Worm (Caenorhabditis elegans) whole organism, L4/young adult: ENCODE results near the gene C31B8.16.

Experiments used
- W03F9.2 ChIP-seq: fragments of 150-350 bp; optimal IDR thresholded peaks from 2 replicates; lab custom pipeline; 2014; ENCODE audit warnings: missing biosample characterization, missing genetic modification characterization
- dao-5 ChIP-seq: sonication (generic microtip); optimal IDR thresholded peaks from 2 replicates; lab custom pipeline; 2016; ENCODE audit warnings: missing genotype, missing genetic modification characterization, moderate library complexity, missing compliant biosample characterization
- him-1 ChIP-seq: sonication (generic microtip); optimal IDR thresholded peaks from 2 replicates; lab custom pipeline; 2016; ENCODE audit warnings: missing genotype, missing genetic modification reagents, missing genetic modification characterization, missing compliant biosample characterization

Gene C31B8.16

ce11 chrV:2929753-2930152, at the start of gene C31B8.16:
Gene C31B8.16, plus strand, starts transcription at chrV:2930053.
- TF ChIP-seq him-1 (tag; lab: Kevin White, UChicago): no peak
- no peak for TF ChIP-seq W03F9.2 (tag; lab: Kevin White, UChicago)

- TF ChIP-seq dao-5 (tag; lab: Kevin White, UChicago) (no peak), him-1 (tag; lab: Kevin White, UChicago) (no peak), W03F9.2 (tag; lab: Kevin White, UChicago) (no peak)
These were observed 49.5 kb upstream of the C31B8.16 start for ce11 chrV:2880356-2880755.

- TF ChIP-seq him-1 (tag; lab: Kevin White, UChicago) (no peak), dao-5 (tag; lab: Kevin White, UChicago) (no peak), W03F9.2 (tag; lab: Kevin White, UChicago) (no peak)
These were observed 48.8 kb upstream of the C31B8.16 start, which contains the start of gene ifc-1 for ce11 chrV:2881016-2881415. Gene ifc-1, plus strand, starts transcription at chrV:2881393.

ce11 chrV:2881565-2881964, 48.3 kb upstream of the C31B8.16 start:
- no peak for TF ChIP-seq him-1 (tag; lab: Kevin White, UChicago)
- no peak for TF ChIP-seq dao-5 (tag; lab: Kevin White, UChicago)
- no peak for TF ChIP-seq W03F9.2 (tag; lab: Kevin White, UChicago)

ce11 chrV:2883097-2883496, 46.8 kb upstream of the C31B8.16 start:
- no peak for TF ChIP-seq dao-5 (tag; lab: Kevin White, UChicago)
- TF ChIP-seq W03F9.2 (tag; lab: Kevin White, UChicago): no peak
- TF ChIP-seq him-1 (tag; lab: Kevin White, UChicago): no peak

- TF ChIP-seq dao-5 (tag; lab: Kevin White, UChicago) (no peak), W03F9.2 (tag; lab: Kevin White, UChicago) (no peak), him-1 (tag; lab: Kevin White, UChicago) (no peak)
These were observed 45.4 kb upstream of the C31B8.16 start, which contains the start of gene sre-24 for ce11 chrV:2884411-2884810. Gene sre-24, plus strand, starts transcription at chrV:2884711.

- TF ChIP-seq him-1 (tag; lab: Kevin White, UChicago): no peak
- TF ChIP-seq W03F9.2 (tag; lab: Kevin White, UChicago): no peak
- no peak for TF ChIP-seq dao-5 (tag; lab: Kevin White, UChicago)
These were observed 41.6 kb upstream of the C31B8.16 start for ce11 chrV:2888265-2888664.

- no peak for TF ChIP-seq dao-5 (tag; lab: Kevin White, UChicago)
- no peak for TF ChIP-seq him-1 (tag; lab: Kevin White, UChicago)
- no peak for TF ChIP-seq W03F9.2 (tag; lab: Kevin White, UChicago)
These were observed 41.2 kb upstream of the C31B8.16 start, which contains the start of gene srw-4 for ce11 chrV:2888681-2889080. Gene srw-4, minus strand, starts transcription at chrV:2888781.

- TF ChIP-seq dao-5 (tag; lab: Kevin White, UChicago) (no peak), him-1 (tag; lab: Kevin White, UChicago) (no peak), W03F9.2 (tag; lab: Kevin White, UChicago) (no peak)
These were observed 37.9 kb upstream of the C31B8.16 start, which contains the start of gene F37B4.15 for ce11 chrV:2891927-2892326. Gene F37B4.15, plus strand, starts transcription at chrV:2892227.

- no peak for TF ChIP-seq W03F9.2 (tag; lab: Kevin White, UChicago)
These were observed 36.9 kb upstream of the C31B8.16 start, which contains the start of gene srh-127 for ce11 chrV:2892976-2893375. Gene srh-127, plus strand, starts transcription at chrV:2893276.

- TF ChIP-seq W03F9.2 (tag; lab: Kevin White, UChicago) (peak; percentile 29), dao-5 (tag; lab: Kevin White, UChicago) (no peak)
These were observed 33.6 kb upstream of the C31B8.16 start, which contains the start of gene pals-32 for ce11 chrV:2896198-2896660. Gene pals-32, plus strand, starts transcription at chrV:2896610.

ce11 chrV:2899867-2900266, 30.0 kb upstream of the C31B8.16 start, which contains the start of gene str-46:
Gene str-46, minus strand, starts transcription at chrV:2899967.
- TF ChIP-seq W03F9.2 (tag; lab: Kevin White, UChicago) (no peak), dao-5 (tag; lab: Kevin White, UChicago) (no peak), him-1 (tag; lab: Kevin White, UChicago) (no peak)

ce11 chrV:2903227-2903626, 26.6 kb upstream of the C31B8.16 start, which contains the start of gene C31B8.7:
Gene C31B8.7, minus strand, starts transcription at chrV:2903327.
- no peak for TF ChIP-seq W03F9.2 (tag; lab: Kevin White, UChicago)
- TF ChIP-seq him-1 (tag; lab: Kevin White, UChicago): no peak
- TF ChIP-seq dao-5 (tag; lab: Kevin White, UChicago): no peak

- no peak for TF ChIP-seq W03F9.2 (tag; lab: Kevin White, UChicago)
- TF ChIP-seq dao-5 (tag; lab: Kevin White, UChicago): no peak
- no peak for TF ChIP-seq him-1 (tag; lab: Kevin White, UChicago)
These were observed 20.3 kb upstream of the C31B8.16 start, which contains the start of gene zmp-3 for ce11 chrV:2909525-2909924. Gene zmp-3, minus strand, starts transcription at chrV:2909625.
